Fruit fly (Drosophila melanogaster) whole organism, adult: ENCODE results near the gene CG46458.

Experiments used
- CG11617 ChIP-seq: fragments of 200-800 bp; sonication (Bioruptor generic); optimal IDR thresholded peaks from 2 replicates; lab custom pipeline; 2017; ENCODE audit warnings: mild to moderate bottlenecking, missing biosample characterization, missing genetic modification reagents, missing genetic modification characterization
- CG12768 ChIP-seq: fragments of 200-800 bp; sonication (Bioruptor generic); optimal IDR thresholded peaks from 2 replicates; lab custom pipeline; 2017; ENCODE audit warnings: missing biosample characterization, missing genetic modification characterization, mild to moderate bottlenecking, moderate library complexity, missing genetic modification reagents
- CG14711 ChIP-seq: fragments of 200-800 bp; sonication (Bioruptor generic); optimal IDR thresholded peaks from 2 replicates; lab custom pipeline; 2018; ENCODE audit warnings: missing biosample characterization, mild to moderate bottlenecking, missing genetic modification characterization, moderate library complexity
- CG1620 ChIP-seq: fragments of 200-800 bp; sonication (Bioruptor generic); optimal IDR thresholded peaks from 2 replicates; lab custom pipeline; 2016; ENCODE audit warnings: missing biosample characterization, missing genetic modification characterization
- CG33017 ChIP-seq: fragments of 200-800 bp; sonication (Bioruptor generic); optimal IDR thresholded peaks from 2 replicates; lab custom pipeline; 2018; ENCODE audit warnings: missing biosample characterization, mild to moderate bottlenecking, missing genetic modification characterization, moderate library complexity
- CG5204 ChIP-seq: fragments of 200-800 bp; sonication (Bioruptor generic); optimal IDR thresholded peaks from 2 replicates; lab custom pipeline; 2016; ENCODE audit warnings: missing biosample characterization, missing genetic modification characterization
- CG7045 ChIP-seq: fragments of 200-800 bp; sonication (Bioruptor generic); optimal IDR thresholded peaks from 2 replicates; lab custom pipeline; 2017; ENCODE audit warnings: missing biosample characterization, mild to moderate bottlenecking, missing genetic modification characterization
- CG7101 ChIP-seq: fragments of 200-800 bp; sonication (Bioruptor generic); optimal IDR thresholded peaks from 2 replicates; lab custom pipeline; 2018; ENCODE audit warnings: missing biosample characterization, mild to moderate bottlenecking, missing genetic modification characterization, moderate library complexity
- Clk ChIP-seq: fragments of 200-800 bp; sonication (Bioruptor generic); optimal IDR thresholded peaks from 2 replicates; lab custom pipeline; 2017; ENCODE audit warnings: missing biosample characterization, missing genetic modification characterization
- Crg-1 ChIP-seq: fragments of 200-800 bp; sonication (Bioruptor generic); optimal IDR thresholded peaks from 2 replicates; lab custom pipeline; 2016; ENCODE audit warnings: missing biosample characterization, missing genetic modification characterization
- Hr96 ChIP-seq: fragments of 200-800 bp; sonication (Bioruptor generic); optimal IDR thresholded peaks from 2 replicates; lab custom pipeline; 2016; ENCODE audit warnings: missing biosample characterization, missing genetic modification characterization
- Mnt ChIP-seq: fragments of 200-800 bp; sonication (Bioruptor generic); optimal IDR thresholded peaks from 2 replicates; lab custom pipeline; 2016; ENCODE audit warnings: missing biosample characterization, mild to moderate bottlenecking, missing genetic modification characterization
- bab1 ChIP-seq: fragments of 200-800 bp; sonication (Bioruptor generic); optimal IDR thresholded peaks from 3 replicates; lab custom pipeline; 2019; ENCODE audit warnings: missing biosample characterization, mild to moderate bottlenecking, missing genetic modification characterization, moderate library complexity
- cic ChIP-seq: fragments of 200-800 bp; sonication (Bioruptor generic); optimal IDR thresholded peaks from 2 replicates; lab custom pipeline; 2017; ENCODE audit warnings: missing biosample characterization, mild to moderate bottlenecking, missing genetic modification characterization, moderate library complexity
- cnc ChIP-seq, 2 experiments: fragments of >200 bp; optimal IDR thresholded peaks; 2 replicates each; lab custom pipeline; 2017
- kay ChIP-seq: fragments of 200-800 bp; sonication (Bioruptor generic); peaks from one replicate; lab custom pipeline; 2016; ENCODE audit warnings: missing biosample characterization, missing genetic modification characterization, borderline replicate concordance
- ovo ChIP-seq: fragments of 200-800 bp; sonication (Bioruptor generic); optimal IDR thresholded peaks from 2 replicates; lab custom pipeline; 2016; ENCODE audit warnings: missing biosample characterization, missing genetic modification characterization
- pad ChIP-seq: fragments of 200-800 bp; sonication (Bioruptor generic); optimal IDR thresholded peaks from 3 replicates; lab custom pipeline; 2017; ENCODE audit warnings: missing biosample characterization, missing genetic modification characterization, mild to moderate bottlenecking, moderate library complexity, missing genetic modification reagents
- tj ChIP-seq: fragments of 200-800 bp; sonication (Bioruptor generic); optimal IDR thresholded peaks from 3 replicates; lab custom pipeline; 2017; ENCODE audit warnings: missing biosample characterization, mild to moderate bottlenecking, missing genetic modification characterization, moderate library complexity
- toe ChIP-seq: fragments of 200-800 bp; sonication (Bioruptor generic); optimal IDR thresholded peaks from 2 replicates; lab custom pipeline; 2016; ENCODE audit warnings: missing biosample characterization, missing genetic modification characterization

CG46458 gene

dm6 chr3R:6939654-6940053 is 18.5 kb downstream of the CG46458 start:
- TF ChIP-seq pad (no peak), cic (GFP tag; lab: Kevin White, UChicago) (no peak), bab1 (GFP tag; lab: Kevin White, UChicago) (no peak)

dm6 chr3R:6937731-6938130 is 20.4 kb downstream of the CG46458 start:
- TF ChIP-seq CG7101 (no peak), kay (GFP tag; lab: Kevin White, UChicago) (no peak), CG5204 (GFP tag; lab: Kevin White, UChicago) (no peak), cic (GFP tag; lab: Kevin White, UChicago) (no peak), tj (GFP tag; lab: Kevin White, UChicago) (no peak), CG11617 (no peak)

dm6 chr3R:6935810-6936549 is 22.2 kb downstream of the CG46458 start:
- TF ChIP-seq CG7101: no peak
- TF ChIP-seq pad: no peak
- no peak for TF ChIP-seq kay (GFP tag; lab: Kevin White, UChicago)
- no peak for TF ChIP-seq Mnt (GFP tag; lab: Kevin White, UChicago)
- TF ChIP-seq CG12768: no peak
- TF ChIP-seq CG33017 (tag; lab: Kevin White, UChicago): no peak
- no peak for TF ChIP-seq cnc (optimal IDR thresholded peaks at IDR 0.05; lab: Kevin White, UChicago)
- no peak for TF ChIP-seq CG1620 (GFP tag; lab: Kevin White, UChicago)
- TF ChIP-seq toe (GFP tag; lab: Kevin White, UChicago): no peak
- TF ChIP-seq cic (GFP tag; lab: Kevin White, UChicago): no peak
- TF ChIP-seq CG5204 (GFP tag; lab: Kevin White, UChicago): no peak
- no peak for TF ChIP-seq CG11617
- no peak for TF ChIP-seq Hr96
- no peak for TF ChIP-seq tj (GFP tag; lab: Kevin White, UChicago)
- TF ChIP-seq CG14711 (tag; lab: Kevin White, UChicago): no peak

dm6 chr3R:6935208-6935607 is 23.0 kb downstream of the CG46458 start:
- TF ChIP-seq CG7101 (no peak), CG14711 (tag; lab: Kevin White, UChicago) (no peak), CG12768 (no peak), Clk (GFP tag; lab: Kevin White, UChicago) (no peak), pad (no peak), CG5204 (GFP tag; lab: Kevin White, UChicago) (no peak), CG11617 (no peak), Crg-1 (GFP tag; lab: Kevin White, UChicago) (no peak), cic (GFP tag; lab: Kevin White, UChicago) (no peak), CG33017 (tag; lab: Kevin White, UChicago) (no peak)

- TF ChIP-seq tj (GFP tag; lab: Kevin White, UChicago) (no peak), Clk (GFP tag; lab: Kevin White, UChicago) (no peak), CG11617 (no peak), CG33017 (tag; lab: Kevin White, UChicago) (no peak), ovo (GFP tag; lab: Kevin White, UChicago) (no peak), Mnt (GFP tag; lab: Kevin White, UChicago) (no peak), CG14711 (tag; lab: Kevin White, UChicago) (no peak)
Measured at dm6 chr3R:6932780-6933347, 25.3 kb downstream of the CG46458 start.

dm6 chr3R:6932040-6932439 is 26.1 kb downstream of the CG46458 start:
- no peak for TF ChIP-seq toe (GFP tag; lab: Kevin White, UChicago)
- no peak for TF ChIP-seq CG11617
- TF ChIP-seq pad: no peak
- no peak for TF ChIP-seq CG5204 (GFP tag; lab: Kevin White, UChicago)
- no peak for TF ChIP-seq CG12768
- no peak for TF ChIP-seq CG7045 (GFP tag; lab: Kevin White, UChicago)

- TF ChIP-seq CG7045 (GFP tag; lab: Kevin White, UChicago) (no peak), tj (GFP tag; lab: Kevin White, UChicago) (no peak), Clk (GFP tag; lab: Kevin White, UChicago) (no peak), Crg-1 (GFP tag; lab: Kevin White, UChicago) (no peak), Hr96 (no peak), CG11617 (no peak), pad (no peak), toe (GFP tag; lab: Kevin White, UChicago) (no peak), CG12768 (no peak), CG33017 (tag; lab: Kevin White, UChicago) (no peak), CG7101 (no peak), bab1 (GFP tag; lab: Kevin White, UChicago) (no peak), CG14711 (tag; lab: Kevin White, UChicago) (no peak), ovo (GFP tag; lab: Kevin White, UChicago) (no peak), cic (GFP tag; lab: Kevin White, UChicago) (no peak), Mnt (GFP tag; lab: Kevin White, UChicago) (no peak), CG5204 (GFP tag; lab: Kevin White, UChicago) (no peak), CG1620 (GFP tag; lab: Kevin White, UChicago) (no peak), kay (GFP tag; lab: Kevin White, UChicago) (no peak)
Measured at dm6 chr3R:6930447-6930846, 27.7 kb downstream of the CG46458 start.
